Worm (Caenorhabditis elegans): ENCODE results near the gene W09G12.8.

W09G12.8 gene

DNA sequence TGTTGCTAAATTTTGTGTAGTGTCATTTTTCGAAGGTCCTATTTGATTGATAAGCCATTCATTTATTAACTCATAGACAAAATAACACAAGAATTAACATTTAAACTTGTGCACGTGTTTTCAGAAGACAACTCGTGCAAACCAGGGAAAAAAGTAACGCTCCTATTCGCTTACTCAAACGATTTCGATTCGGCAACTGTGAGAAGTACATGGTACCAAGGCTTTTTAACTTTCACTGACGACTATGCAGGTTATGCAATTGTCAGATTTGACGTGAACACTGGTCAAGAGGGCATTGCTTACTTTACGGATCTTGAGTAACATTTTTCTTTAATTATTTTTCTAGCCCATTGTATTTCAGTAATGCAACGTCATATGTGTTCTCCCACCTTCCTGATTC lies 35.9 kb downstream of the W09G12.8 start:
- TF ChIP-seq ceh-90 (tag; optimal IDR thresholded peaks at IDR 0.05) (no peak), zip-4 (GFP tag; optimal IDR thresholded peaks at IDR 0.05) (no peak), blmp-1 (tag; optimal IDR thresholded peaks at IDR 0.05) (no peak), fos-1 (tag; optimal IDR thresholded peaks at IDR 0.05) (no peak), C34B4.2 (tag; optimal IDR thresholded peaks at IDR 0.05) (no peak), fkh-4 (tag; optimal IDR thresholded peaks at IDR 0.05; ENCODE audit: borderline replicate concordance) (no peak), vab-15 (tag; optimal IDR thresholded peaks at IDR 0.05) (no peak)

DNA sequence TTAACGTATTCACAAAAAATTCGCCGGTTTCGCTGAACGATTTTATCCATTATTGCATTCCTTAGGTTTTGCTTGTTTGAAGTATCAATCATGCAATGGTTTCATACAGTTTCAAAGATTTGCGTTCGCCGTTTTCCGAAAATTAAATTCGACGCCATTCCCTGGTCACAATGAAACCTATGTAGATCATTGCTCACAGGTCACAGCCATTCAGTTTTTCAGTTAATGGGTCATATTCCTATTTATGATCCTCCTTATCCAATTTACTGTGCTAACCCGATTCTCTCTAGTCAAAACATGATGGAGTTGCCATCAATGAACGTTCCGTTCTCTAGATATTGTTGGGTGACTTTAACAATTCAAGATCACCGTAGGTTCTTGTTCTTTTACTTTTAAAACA lies 38.9 kb downstream of the W09G12.8 start, which contains the start of gene F38A1.13:
Gene F38A1.13 (plus strand): TSS at position 301 of the 400 bp plus-strand sequence.
- TF ChIP-seq grh-1 (GFP tag; IDR thresholded peaks at IDR 0.05) (no peak), unc-30 (tag; optimal IDR thresholded peaks at IDR 0.05) (no peak), lin-39 (tag; optimal IDR thresholded peaks at IDR 0.05) (no peak), fos-1 (tag; optimal IDR thresholded peaks at IDR 0.05) (no peak), nhr-77 (tag; optimal IDR thresholded peaks at IDR 0.05) (no peak), aly-2 (tag; optimal IDR thresholded peaks at IDR 0.05) (no peak), mep-1 (tag; optimal IDR thresholded peaks at IDR 0.05) (no peak), snpc-4 (tag; optimal IDR thresholded peaks at IDR 0.05) (no peak), unc-86 (tag; optimal IDR thresholded peaks at IDR 0.05) (no peak), lir-3 (tag; optimal IDR thresholded peaks at IDR 0.05; ENCODE audit: poor library complexity) (no peak), F16B12.6 (tag; optimal IDR thresholded peaks at IDR 0.05) (no peak), blmp-1 (tag; optimal IDR thresholded peaks at IDR 0.05) (no peak), pax-3 (tag; optimal IDR thresholded peaks at IDR 0.05) (no peak), zip-4 (GFP tag; optimal IDR thresholded peaks at IDR 0.05) (no peak), skn-1 (tag; optimal IDR thresholded peaks at IDR 0.05) (no peak), lin-15B (tag; optimal IDR thresholded peaks at IDR 0.05) (no peak)

ce11 chrIV:1266138-1266537 lies 40.2 kb downstream of the W09G12.8 start:
- TF ChIP-seq ztf-11 (tag; optimal IDR thresholded peaks at IDR 0.05): no peak
- TF ChIP-seq jun-1 (tag; optimal IDR thresholded peaks at IDR 0.05): peak; percentile 52
- peak; percentile 87 for TF ChIP-seq pqm-1 (tag; optimal IDR thresholded peaks at IDR 0.05)
- peak in 1 of 2 experiments; percentile 9 for TF ChIP-seq lin-35 (GFP tag; optimal IDR thresholded peaks at IDR 0.05)
- no peak for TF ChIP-seq unc-30 (tag; optimal IDR thresholded peaks at IDR 0.05)
- TF ChIP-seq elt-2 (tag; optimal IDR thresholded peaks at IDR 0.05): peak; percentile 96

DNA sequence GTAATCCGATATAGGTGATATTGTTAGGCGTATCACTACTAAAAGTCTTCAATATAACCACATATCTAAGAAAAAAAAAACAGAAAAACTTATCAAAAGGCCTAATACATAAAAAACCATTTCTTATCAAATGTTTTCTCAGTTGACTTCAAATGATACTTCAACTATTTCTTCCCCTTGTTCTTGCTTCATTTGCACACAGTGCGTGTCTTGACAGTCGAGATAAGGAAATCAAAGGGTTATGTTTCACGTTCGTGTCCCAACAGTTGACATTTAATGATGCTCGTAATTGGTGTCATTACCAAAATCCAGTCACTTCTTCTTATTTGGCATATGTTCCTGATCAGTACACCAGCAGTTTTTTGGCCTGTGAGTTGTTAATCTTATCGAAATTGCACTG lies 40.7 kb downstream of the W09G12.8 start, which contains the start of gene clec-170:
Gene clec-170 (plus strand): TSS at position 143 of the 400 bp plus-strand sequence.
- no peak for TF ChIP-seq C04F5.9 (tag; optimal IDR thresholded peaks at IDR 0.05)
- TF ChIP-seq efl-1 (optimal IDR thresholded peaks at IDR 0.05): no peak
- no peak for TF ChIP-seq efl-1 (GFP tag; optimal IDR thresholded peaks at IDR 0.05 in 1 of 2)
- TF ChIP-seq nhr-19 (GFP tag; conservative IDR thresholded peaks at IDR 0.05): no peak
- no peak for TF ChIP-seq mab-9 (GFP tag; IDR thresholded peaks at IDR 0.05)
- TF ChIP-seq ztf-4 (tag; optimal IDR thresholded peaks at IDR 0.05): no peak
- TF ChIP-seq zip-4 (GFP tag; optimal IDR thresholded peaks at IDR 0.05): no peak
- TF ChIP-seq elt-2 (tag; optimal IDR thresholded peaks at IDR 0.05): no peak
- no peak for TF ChIP-seq sup-37 (GFP tag; optimal IDR thresholded peaks at IDR 0.05)
- no peak for TF ChIP-seq lin-39 (tag; optimal IDR thresholded peaks at IDR 0.05)
- no peak for TF ChIP-seq ama-1 (optimal IDR thresholded peaks at IDR 0.05)
- no peak for TF ChIP-seq fkh-4 (tag; optimal IDR thresholded peaks at IDR 0.05; ENCODE audit: borderline replicate concordance)
- no peak for TF ChIP-seq tlp-1 (tag; optimal IDR thresholded peaks at IDR 0.05)
- no peak for TF ChIP-seq mef-2 (tag; optimal IDR thresholded peaks at IDR 0.05)
- no peak for TF ChIP-seq alr-1 (tag; optimal IDR thresholded peaks at IDR 0.05; ENCODE audit: borderline replicate concordance)
- TF ChIP-seq unc-130 (tag; optimal IDR thresholded peaks at IDR 0.05): no peak
- TF ChIP-seq jun-1 (tag; optimal IDR thresholded peaks at IDR 0.05): no peak
- TF ChIP-seq ceh-63 (GFP tag; optimal IDR thresholded peaks at IDR 0.05): no peak
- no peak for TF ChIP-seq F16B12.6 (tag; optimal IDR thresholded peaks at IDR 0.05)
- TF ChIP-seq efl-3 (GFP tag; optimal IDR thresholded peaks at IDR 0.05): no peak
